Fruit fly (Drosophila melanogaster) whole organism, embryonic: ENCODE results near the gene CG32163.
A peak's percentile ranks its signal among the peaks of the same experiment; 100 is the strongest.

Experiments used
- ATbp ChIP-seq: fragments of 200-800 bp; sonication (Bioruptor generic); optimal IDR thresholded peaks from 2 replicates; lab custom pipeline; 2017; ENCODE audit warnings: missing biosample characterization, mild to moderate bottlenecking, missing genetic modification characterization, missing genetic modification reagents
- Antp ChIP-seq: fragments of 200-800 bp; sonication (Bioruptor generic); optimal IDR thresholded peaks from 3 replicates; lab custom pipeline; 2016; ENCODE audit warnings: missing biosample characterization, missing genetic modification characterization
- BtbVII ChIP-seq: fragments of 200-800 bp; sonication (Bioruptor generic); optimal IDR thresholded peaks from 3 replicates; lab custom pipeline; 2017; ENCODE audit warnings: missing biosample characterization, mild to moderate bottlenecking, missing genetic modification characterization
- CG10267 ChIP-seq: fragments of 200-800 bp; sonication (Bioruptor generic); optimal IDR thresholded peaks from 2 replicates; lab custom pipeline; 2018; ENCODE audit warnings: missing biosample characterization, mild to moderate bottlenecking, missing genetic modification characterization, moderate library complexity
- CG10543 ChIP-seq: fragments of 200-800 bp; sonication (Bioruptor generic); optimal IDR thresholded peaks from 3 replicates; lab custom pipeline; 2017; ENCODE audit warnings: missing biosample characterization, mild to moderate bottlenecking, missing genetic modification characterization, moderate library complexity
- CG10959 ChIP-seq: fragments of 200-800 bp; sonication (Bioruptor generic); IDR thresholded peaks from 2 replicates; pipeline ENCODE4 v1.3.6; 2022; ENCODE audit warnings: missing biosample characterization, missing genetic modification characterization
- CG11504 ChIP-seq: fragments of 200-800 bp; sonication (Bioruptor generic); optimal IDR thresholded peaks from 3 replicates; lab custom pipeline; 2019; ENCODE audit warnings: missing biosample characterization, mild to moderate bottlenecking, missing genetic modification characterization, moderate library complexity
- CG13296 ChIP-seq: fragments of 200-800 bp; sonication (Bioruptor generic); optimal IDR thresholded peaks from 3 replicates; lab custom pipeline; 2018; ENCODE audit warnings: missing biosample characterization, mild to moderate bottlenecking, missing genetic modification characterization
- CG13894 ChIP-seq: fragments of 200-800 bp; sonication (Bioruptor generic); optimal IDR thresholded peaks from 3 replicates; lab custom pipeline; 2018; ENCODE audit warnings: missing biosample characterization, mild to moderate bottlenecking, missing genetic modification characterization, moderate library complexity
- CG15073 ChIP-seq: fragments of 200-800 bp; sonication (Bioruptor generic); optimal IDR thresholded peaks from 2 replicates; lab custom pipeline; 2016; ENCODE audit warnings: missing biosample characterization, missing genetic modification characterization
- CG15479 ChIP-seq: fragments of 200-800 bp; sonication (Bioruptor generic); optimal IDR thresholded peaks from 3 replicates; lab custom pipeline; 2019; ENCODE audit warnings: missing biosample characterization, mild to moderate bottlenecking, missing genetic modification characterization, moderate library complexity
- CG1603 ChIP-seq: fragments of 200-800 bp; sonication (Bioruptor generic); optimal IDR thresholded peaks from 2 replicates; lab custom pipeline; 2019; ENCODE audit warnings: missing biosample characterization, mild to moderate bottlenecking, missing genetic modification characterization, moderate library complexity
- CG17359 ChIP-seq: fragments of 200-800 bp; sonication (Bioruptor generic); optimal IDR thresholded peaks from 3 replicates; lab custom pipeline; 2018; ENCODE audit warnings: missing biosample characterization, mild to moderate bottlenecking, missing genetic modification characterization, moderate library complexity
- CG17568 ChIP-seq: fragments of 200-800 bp; sonication (Bioruptor generic); optimal IDR thresholded peaks from 2 replicates; lab custom pipeline; 2018; ENCODE audit warnings: missing biosample characterization, mild to moderate bottlenecking, missing genetic modification characterization, moderate library complexity
- CG1832 ChIP-seq: fragments of 200-800 bp; sonication (Bioruptor generic); optimal IDR thresholded peaks from 2 replicates; lab custom pipeline; 2017; ENCODE audit warnings: missing biosample characterization, mild to moderate bottlenecking, missing genetic modification characterization, inconsistent platforms
- CG5180 ChIP-seq: fragments of 200-800 bp; sonication (Bioruptor generic); optimal IDR thresholded peaks from 3 replicates; lab custom pipeline; 2017; ENCODE audit warnings: missing biosample characterization, missing genetic modification characterization, mild to moderate bottlenecking, moderate library complexity, missing genetic modification reagents
- CG5245 ChIP-seq: fragments of 200-800 bp; sonication (Bioruptor generic); optimal IDR thresholded peaks from 3 replicates; lab custom pipeline; 2016; ENCODE audit warnings: missing biosample characterization, missing genetic modification characterization
- CG7556 ChIP-seq: fragments of 200-800 bp; sonication (Bioruptor generic); optimal IDR thresholded peaks from 2 replicates; lab custom pipeline; 2017; ENCODE audit warnings: missing biosample characterization, mild to moderate bottlenecking, missing genetic modification characterization
- CG9215 ChIP-seq: fragments of 200-800 bp; sonication (Bioruptor generic); IDR thresholded peaks from 2 replicates; pipeline ENCODE4 v1.3.6; 2022; ENCODE audit warnings: missing biosample characterization, missing genetic modification characterization
- Chrac-16 ChIP-seq: fragments of 200-800 bp; sonication (Bioruptor generic); optimal IDR thresholded peaks from 3 replicates; lab custom pipeline; 2016; ENCODE audit warnings: missing biosample characterization, missing genetic modification characterization
- D19A ChIP-seq: fragments of 200-800 bp; optimal IDR thresholded peaks from 3 replicates; lab custom pipeline; 2019; ENCODE audit warnings: missing biosample characterization, mild to moderate bottlenecking, missing genetic modification characterization, moderate library complexity
- H15 ChIP-seq: fragments of 200-800 bp; sonication (Bioruptor generic); IDR thresholded peaks from 3 replicates; pipeline ENCODE4 v1.3.6; 2022; ENCODE audit warnings: missing biosample characterization, missing genetic modification characterization
- H2.0 ChIP-seq: fragments of 200-800 bp; sonication (Bioruptor generic); IDR thresholded peaks from 2 replicates; pipeline ENCODE4 v1.3.6; 2022; ENCODE audit warnings: missing biosample characterization, missing genetic modification characterization
- Lim3 ChIP-seq: fragments of 200-800 bp; sonication (Bioruptor generic); IDR thresholded peaks from 2 replicates; pipeline ENCODE4 v1.3.6; 2022; ENCODE audit warnings: missing biosample characterization, missing genetic modification characterization
- Mad ChIP-seq: fragments of 200-800 bp; sonication (Bioruptor generic); optimal IDR thresholded peaks from 2 replicates; lab custom pipeline; 2016; ENCODE audit warnings: missing biosample characterization, missing genetic modification characterization
- Nf-YC ChIP-seq: fragments of 200-800 bp; optimal IDR thresholded peaks from 3 replicates; lab custom pipeline; 2019; ENCODE audit warnings: missing biosample characterization, mild to moderate bottlenecking, missing genetic modification characterization, moderate library complexity
- Sin3A ChIP-seq: fragments of >200 bp; optimal IDR thresholded peaks from 2 replicates; lab custom pipeline; 2018
- Stat92E ChIP-seq, 3 experiments: fragments of >200 bp in 2 of 3; fragments of 200-800 bp in 1 of 3; sonication (Bioruptor generic) in 1 of 3; optimal IDR thresholded peaks; 2 replicates each; lab custom pipeline; 2017 to 2019; ENCODE audit warnings: missing biosample characterization in 3 of 3, missing genetic modification characterization in 3 of 3, mild to moderate bottlenecking in 1 of 3, moderate library complexity in 1 of 3
- Trl ChIP-seq, 3 experiments: fragments of >200 bp in 2 of 3; fragments of 200-800 bp in 1 of 3; sonication (Bioruptor generic) in 1 of 3; optimal IDR thresholded peaks; 2 replicates in 1 of 3; 3 replicates in 2 of 3; lab custom pipeline; 2016 to 2017; ENCODE audit warnings: missing biosample characterization in 1 of 3, missing genetic modification characterization in 1 of 3
- Xbp1 ChIP-seq: fragments of 200-800 bp; sonication (Bioruptor generic); optimal IDR thresholded peaks from 3 replicates; lab custom pipeline; 2016; ENCODE audit warnings: missing biosample characterization, mild to moderate bottlenecking, missing genetic modification characterization
- ab ChIP-seq: fragments of 200-800 bp; sonication (Bioruptor generic); optimal IDR thresholded peaks from 2 replicates; lab custom pipeline; 2016; ENCODE audit warnings: missing biosample characterization, missing genetic modification characterization
- bigmax ChIP-seq: fragments of 200-800 bp; sonication (Bioruptor generic); optimal IDR thresholded peaks from 2 replicates; lab custom pipeline; 2018; ENCODE audit warnings: missing biosample characterization, mild to moderate bottlenecking, missing genetic modification characterization
- cad ChIP-seq: fragments of >200 bp; optimal IDR thresholded peaks from 2 replicates; lab custom pipeline; 2017; ENCODE audit warnings: missing biosample characterization, missing genetic modification characterization
- dati ChIP-seq: fragments of 200-800 bp; sonication (Bioruptor generic); IDR thresholded peaks from 2 replicates; pipeline ENCODE4 v1.3.6; 2022; ENCODE audit warnings: missing biosample characterization, missing genetic modification characterization
- dysf ChIP-seq: fragments of 200-800 bp; sonication (Bioruptor generic); IDR thresholded peaks from 3 replicates; pipeline ENCODE4 v1.3.6; 2022; ENCODE audit warnings: missing biosample characterization, missing genetic modification characterization
- esg ChIP-seq: fragments of 200-800 bp; sonication (Bioruptor generic); conservative IDR thresholded peaks from 2 replicates; pipeline ENCODE4 v1.3.6; 2022; ENCODE audit warnings: missing biosample characterization, missing genetic modification characterization
- eyg ChIP-seq: fragments of 200-800 bp; sonication (Bioruptor generic); optimal IDR thresholded peaks from 3 replicates; lab custom pipeline; 2016; ENCODE audit warnings: missing biosample characterization, missing genetic modification characterization
- ftz-f1 ChIP-seq: fragments of 200-800 bp; sonication (Bioruptor generic); optimal IDR thresholded peaks from 2 replicates; lab custom pipeline; 2016; ENCODE audit warnings: missing biosample characterization, missing genetic modification characterization
- gcm ChIP-seq: fragments of 200-800 bp; sonication (Bioruptor generic); optimal IDR thresholded peaks from 2 replicates; lab custom pipeline; 2019; ENCODE audit warnings: missing biosample characterization, mild to moderate bottlenecking, missing genetic modification characterization, moderate library complexity
- grn ChIP-seq: fragments of 200-800 bp; sonication (Bioruptor generic); optimal IDR thresholded peaks from 3 replicates; lab custom pipeline; 2017; ENCODE audit warnings: missing biosample characterization, missing genetic modification characterization
- ham ChIP-seq: fragments of 200-800 bp; sonication (Bioruptor generic); IDR thresholded peaks from 2 replicates; pipeline ENCODE4 v1.3.6; 2022; ENCODE audit warnings: missing biosample characterization, missing genetic modification characterization
- lov ChIP-seq, 2 experiments: fragments of 200-800 bp in 1 of 2; fragments of >200 bp in 1 of 2; sonication (Bioruptor generic) in 1 of 2; IDR thresholded peaks in 1 of 2; optimal IDR thresholded peaks in 1 of 2; 2 replicates in 1 of 2; 3 replicates in 1 of 2; pipeline versions ENCODE4 v1.3.6 to Lab custom; 2017 to 2022; ENCODE audit warnings: missing biosample characterization in 1 of 2, missing genetic modification characterization in 1 of 2
- maf-S ChIP-seq: fragments of 200-800 bp; sonication (Bioruptor generic); optimal IDR thresholded peaks from 2 replicates; lab custom pipeline; 2016; ENCODE audit warnings: missing biosample characterization, missing genetic modification characterization
- nerfin-1 ChIP-seq: fragments of 200-800 bp; sonication (Bioruptor generic); optimal IDR thresholded peaks from 3 replicates; lab custom pipeline; 2019; ENCODE audit warnings: missing biosample characterization, mild to moderate bottlenecking, missing genetic modification characterization, moderate library complexity
- nom ChIP-seq: fragments of 200-800 bp; sonication (Bioruptor generic); optimal IDR thresholded peaks from 2 replicates; lab custom pipeline; 2017; ENCODE audit warnings: missing biosample characterization, missing genetic modification characterization, mild to moderate bottlenecking, moderate library complexity, missing genetic modification reagents
- otp ChIP-seq: fragments of 200-800 bp; sonication (Bioruptor generic); IDR thresholded peaks from 3 replicates; pipeline ENCODE4, ENCODE4 v1.3.6; 2022; ENCODE audit warnings: missing biosample characterization, missing genetic modification characterization
- schlank ChIP-seq: fragments of 200-800 bp; sonication (Bioruptor generic); optimal IDR thresholded peaks from 2 replicates; lab custom pipeline; 2018; ENCODE audit warnings: missing biosample characterization, mild to moderate bottlenecking, missing genetic modification characterization
- scrt ChIP-seq: fragments of 200-800 bp; sonication (Bioruptor generic); optimal IDR thresholded peaks from 2 replicates; lab custom pipeline; 2018; ENCODE audit warnings: missing biosample characterization, mild to moderate bottlenecking, missing genetic modification characterization, moderate library complexity
- sob ChIP-seq: fragments of 200-800 bp; sonication (Bioruptor generic); IDR thresholded peaks from 2 replicates; pipeline ENCODE4 v1.3.6; 2022; ENCODE audit warnings: missing biosample characterization, missing genetic modification characterization
- usp ChIP-seq: fragments of >200 bp; optimal IDR thresholded peaks from 2 replicates; lab custom pipeline; 2017; ENCODE audit warnings: missing biosample characterization, missing genetic modification characterization

CG32163 gene

dm6 chr3L:16567495-16567894 is 19.5 kb upstream of the CG32163 start (continued):
- TF ChIP-seq scrt (GFP tag; lab: Kevin White, UChicago) (peak; percentile 49), sob (no peak), Chrac-16 (peak; percentile 49), CG10959 (GFP tag; lab: Robert Waterston, UW) (no peak), CG1832 (GFP tag; lab: Kevin White, UChicago) (no peak), CG15479 (GFP tag; lab: Kevin White, UChicago) (no peak), gcm (GFP tag; lab: Kevin White, UChicago) (peak; percentile 83), eyg (GFP tag; lab: Kevin White, UChicago) (no peak), H15 (GFP tag; lab: Robert Waterston, UW) (0 out of 3 replicates have a peak, but pooled peaks have one; percentile 39), CG13894 (tag; lab: Kevin White, UChicago) (no peak), CG10543 (peak; percentile 33), CG10267 (tag; lab: Kevin White, UChicago) (peak; percentile 67), nom (GFP tag; lab: Kevin White, UChicago) (no peak), maf-S (GFP tag; lab: Kevin White, UChicago) (no peak), ab (no peak), D19A (tag; lab: Kevin White, UChicago) (peak; percentile 68), Trl (optimal IDR thresholded peaks at IDR 0.05; lab: Kevin White, UChicago) (no peak), Trl (GFP tag; optimal IDR thresholded peaks at IDR 0.05; lab: Kevin White, UChicago) (no peak), Sin3A (lab: Kevin White, UChicago) (no peak), otp (GFP tag; lab: Robert Waterston, UW) (peak; percentile 55; the same call in 2 of the 3 replicates), schlank (tag; lab: Kevin White, UChicago) (no peak), BtbVII (peak; percentile 2), CG13296 (GFP tag; lab: Kevin White, UChicago) (peak; percentile 44), cad (no peak), usp (GFP tag; lab: Kevin White, UChicago) (no peak), CG7556 (GFP tag; lab: Kevin White, UChicago) (peak; percentile 40), bigmax (GFP tag; lab: Kevin White, UChicago) (no peak), dysf (GFP tag; lab: Robert Waterston, UW) (peak; percentile 57; the same call in 2 of the 3 replicates), H2.0 (peak; percentile 43; the same call in 1 of the 2 replicates), CG1603 (tag; lab: Kevin White, UChicago) (peak; percentile 62), grn (GFP tag; lab: Kevin White, UChicago) (no peak), CG17568 (GFP tag; lab: Kevin White, UChicago) (peak; percentile 12), dati (GFP tag; lab: Robert Waterston, UW) (no peak), lov (optimal IDR thresholded peaks at IDR 0.05; lab: Kevin White, UChicago) (no peak), lov (GFP tag; IDR thresholded peaks at IDR 0.05; lab: Robert Waterston, UW) (no peak), Stat92E (GFP tag; optimal IDR thresholded peaks at IDR 0.05; lab: Kevin White, UChicago) (no peak), Lim3 (no peak), ftz-f1 (GFP tag; lab: Kevin White, UChicago) (no peak), esg (GFP tag; lab: Robert Waterston, UW) (0 out of 2 replicates have a peak, but pooled peaks have one; percentile 34), ATbp (peak; percentile 69), CG5245 (no peak), ham (GFP tag; lab: Robert Waterston, UW) (no peak), CG9215 (no peak), nerfin-1 (tag; lab: Kevin White, UChicago) (peak; percentile 71), Antp (GFP tag; lab: Kevin White, UChicago) (no peak), Xbp1 (peak; percentile 70), Mad (no peak), CG15073 (GFP tag; lab: Kevin White, UChicago) (no peak), CG5180 (peak; percentile 45), Nf-YC (peak; percentile 40), CG17359 (tag; lab: Kevin White, UChicago) (peak; percentile 78), CG11504 (tag; lab: Kevin White, UChicago) (peak; percentile 81)
